Fruit fly (Drosophila melanogaster) whole organism, pupa: ENCODE results near the gene CG17896.

Experiments used
- CG14655 ChIP-seq: fragments of 200-800 bp; sonication (Bioruptor generic); optimal IDR thresholded peaks from 3 replicates; lab custom pipeline; 2017; ENCODE audit warnings: mild to moderate bottlenecking, missing biosample characterization, missing genetic modification reagents, missing genetic modification characterization
- CG17806 ChIP-seq: fragments of 200-800 bp; sonication (Bioruptor generic); optimal IDR thresholded peaks from 2 replicates; lab custom pipeline; 2018; ENCODE audit warnings: missing biosample characterization, mild to moderate bottlenecking, missing genetic modification characterization, moderate library complexity
- CG32121 ChIP-seq: fragments of 200-800 bp; sonication (Bioruptor generic); IDR thresholded peaks from 2 replicates; pipeline ENCODE4 v1.3.6; 2022; ENCODE audit warnings: missing biosample characterization, missing genetic modification characterization
- D1 ChIP-seq: fragments of 200-800 bp; sonication (Bioruptor generic); optimal IDR thresholded peaks from 2 replicates; lab custom pipeline; 2018; ENCODE audit warnings: missing biosample characterization, mild to moderate bottlenecking, missing genetic modification characterization, moderate library complexity
- EcR ChIP-seq: fragments of 200-800 bp; sonication (Bioruptor generic); optimal IDR thresholded peaks from 3 replicates; lab custom pipeline; 2019; ENCODE audit warnings: missing biosample characterization, missing genetic modification characterization, mild to moderate bottlenecking, moderate library complexity, missing genetic modification reagents

- no peak for TF ChIP-seq CG17806 (tag; lab: Kevin White, UChicago)
- TF ChIP-seq D1, result no peak
- TF ChIP-seq CG14655 (GFP tag; lab: Kevin White, UChicago), result no peak
- no peak for TF ChIP-seq CG32121 (GFP tag; lab: Robert Waterston, UW)
- no peak for TF ChIP-seq EcR (GFP tag; lab: Kevin White, UChicago)
Measured at dm6 chrX:478766-479165, 14.5 kb downstream of the CG17896 start, which contains the start of gene CG32817.
